Worm (Caenorhabditis elegans): ENCODE data around the gene C35A5.11.

- TF ChIP-seq ztf-3 (GFP tag; optimal IDR thresholded peaks at IDR 0.05) (no peak), hmg-1.2 (GFP tag; IDR thresholded peaks at IDR 0.05) (no peak), hmg-20 (GFP tag; IDR thresholded peaks at IDR 0.05) (no peak), C06A6.2 (GFP tag; conservative IDR thresholded peaks at IDR 0.05) (no peak)
Measured at ce11 chrV:10471007-10471406, 31.9 kb downstream of the C35A5.11 start.

Measured in whole organism, young adult.